Fruit fly (Drosophila melanogaster) whole organism, wandering third instar larva: ENCODE data around the gene CG32655.

Source experiments
- HLH106 ChIP-seq: fragments of 200-800 bp; optimal IDR thresholded peaks from 3 replicates; lab custom pipeline; 2019; ENCODE audit warnings: missing biosample characterization, mild to moderate bottlenecking, missing genetic modification characterization, moderate library complexity
- Hr83 ChIP-seq: fragments of 200-300 bp; sonication (Bioruptor generic); optimal IDR thresholded peaks from 2 replicates; lab custom pipeline; 2016; ENCODE audit warnings: missing biosample characterization, mild to moderate bottlenecking, missing genetic modification characterization, moderate library complexity; ENCODE audit not compliant: poor library complexity, severe bottlenecking
- Sp1 ChIP-seq: fragments of 200-800 bp; sonication (Bioruptor generic); optimal IDR thresholded peaks from 3 replicates; lab custom pipeline; 2019; ENCODE audit warnings: missing biosample characterization, mild to moderate bottlenecking, missing genetic modification characterization, moderate library complexity
- dl ChIP-seq, 2 experiments: fragments of 175-275, 200-275 bp in 1 of 2; fragments of 200-275 bp in 1 of 2; sonication (Bioruptor generic); optimal IDR thresholded peaks; lab custom pipeline; 2018; ENCODE audit warnings: mild to moderate bottlenecking in 2 of 2, missing biosample characterization in 2 of 2, missing genetic modification characterization in 2 of 2, moderate library complexity in 2 of 2; ENCODE audit not compliant: partially characterized antibody in 2 of 2, insufficient read depth in 1 of 2
- ey ChIP-seq: fragments of 200-800 bp; sonication (Bioruptor generic); optimal IDR thresholded peaks from 2 replicates; lab custom pipeline; 2016; ENCODE audit warnings: missing biosample characterization, missing genetic modification characterization
- foxo ChIP-seq, 2 experiments: fragments of 200-800 bp; sonication (Bioruptor generic); optimal IDR thresholded peaks; 2 replicates in 1 of 2; 3 replicates in 1 of 2; lab custom pipeline; 2016 to 2017; ENCODE audit warnings: missing biosample characterization in 2 of 2, missing genetic modification characterization in 2 of 2

DNA sequence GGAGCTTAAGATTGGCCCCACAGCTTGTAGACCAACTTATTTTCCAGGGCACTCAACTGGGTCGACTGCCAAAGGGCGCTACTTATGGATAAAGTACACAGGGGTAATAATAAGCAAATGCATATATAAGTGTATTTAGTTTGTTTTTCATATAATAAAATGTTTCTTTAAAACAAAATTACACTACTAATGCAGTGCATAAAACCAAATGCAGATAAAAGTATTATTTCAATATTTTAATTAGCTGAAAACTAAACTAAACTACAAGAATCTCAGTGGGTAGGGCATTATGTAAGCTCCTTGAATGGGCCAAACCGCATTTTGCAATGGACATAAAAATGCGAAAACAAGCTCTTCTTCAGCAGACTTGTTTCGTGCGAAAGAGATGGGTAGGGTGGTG, 3.8 kb upstream of the CG32655 start:
- TF ChIP-seq HLH106 (tag; lab: Kevin White, UChicago) (peak; percentile 60), foxo (GFP tag; optimal IDR thresholded peaks at IDR 0.05; lab: Kevin White, UChicago) (peak in 1 of 2 experiments; percentile 63), ey (GFP tag; lab: Kevin White, UChicago) (peak; percentile 59), Sp1 (GFP tag; lab: Kevin White, UChicago) (peak; percentile 53), Hr83 (GFP tag; lab: Kevin White, UChicago) (no peak), dl (GFP tag; optimal IDR thresholded peaks at IDR 0.05; lab: Kevin White, UChicago; ENCODE audit: insufficient read depth in 1 of 2, partially characterized antibody in 2 of 2) (no peak)
